Fruit fly (Drosophila melanogaster): ENCODE results near the gene CG13029.

Gene CG13029

dm6 chr3L:16875484-16875883 is 15.1 kb downstream of the CG13029 start:
- TF ChIP-seq CG17801 (GFP tag; optimal IDR thresholded peaks at IDR 0.05; ENCODE audit: partially characterized antibody) = no peak

dm6 chr3L:16875959-16876358 is 15.5 kb downstream of the CG13029 start:
- no peak for TF ChIP-seq CG17801 (GFP tag; optimal IDR thresholded peaks at IDR 0.05; ENCODE audit: partially characterized antibody)

- no peak for TF ChIP-seq CG17801 (GFP tag; optimal IDR thresholded peaks at IDR 0.05; ENCODE audit: partially characterized antibody)
Observed at dm6 chr3L:16876785-16877468, 16.5 kb downstream of the CG13029 start, which contains the start of gene CG32170. Gene CG32170 (plus strand): TSS chr3L:16877309.

dm6 chr3L:16878830-16879536 is 18.6 kb downstream of the CG13029 start:
- no peak for TF ChIP-seq CG17801 (GFP tag; optimal IDR thresholded peaks at IDR 0.05; ENCODE audit: partially characterized antibody)

dm6 chr3L:16881097-16881496 is 20.7 kb downstream of the CG13029 start:
- no peak for TF ChIP-seq CG17801 (GFP tag; optimal IDR thresholded peaks at IDR 0.05; ENCODE audit: partially characterized antibody)

dm6 chr3L:16884037-16884436 is 23.6 kb downstream of the CG13029 start:
- TF ChIP-seq CG17801 (GFP tag; optimal IDR thresholded peaks at IDR 0.05; ENCODE audit: partially characterized antibody) = peak; percentile 30

dm6 chr3L:16885042-16885441 is 24.6 kb downstream of the CG13029 start:
- no peak for TF ChIP-seq CG17801 (GFP tag; optimal IDR thresholded peaks at IDR 0.05; ENCODE audit: partially characterized antibody)

dm6 chr3L:16886179-16886930 is 25.9 kb downstream of the CG13029 start:
- peak; percentile 21 for TF ChIP-seq CG17801 (GFP tag; optimal IDR thresholded peaks at IDR 0.05; ENCODE audit: partially characterized antibody)

- TF ChIP-seq CG17801 (GFP tag; optimal IDR thresholded peaks at IDR 0.05; ENCODE audit: partially characterized antibody) = no peak
Observed at dm6 chr3L:16887272-16887671, 26.9 kb downstream of the CG13029 start.

dm6 chr3L:16889545-16889944 is 29.1 kb downstream of the CG13029 start:
- no peak for TF ChIP-seq CG17801 (GFP tag; optimal IDR thresholded peaks at IDR 0.05; ENCODE audit: partially characterized antibody)

- TF ChIP-seq CG17801 (GFP tag; optimal IDR thresholded peaks at IDR 0.05; ENCODE audit: partially characterized antibody) = peak; percentile 74
Observed at dm6 chr3L:16890650-16891336, 30.4 kb downstream of the CG13029 start.

- TF ChIP-seq CG17801 (GFP tag; optimal IDR thresholded peaks at IDR 0.05; ENCODE audit: partially characterized antibody) = no peak
Observed at dm6 chr3L:16891914-16892313, 31.5 kb downstream of the CG13029 start.

dm6 chr3L:16892728-16893271 is 32.4 kb downstream of the CG13029 start:
- TF ChIP-seq CG17801 (GFP tag; optimal IDR thresholded peaks at IDR 0.05; ENCODE audit: partially characterized antibody) = no peak

- no peak for TF ChIP-seq CG17801 (GFP tag; optimal IDR thresholded peaks at IDR 0.05; ENCODE audit: partially characterized antibody)
Observed at dm6 chr3L:16893647-16894046, 33.2 kb downstream of the CG13029 start.

dm6 chr3L:16896408-16896807 is 36.0 kb downstream of the CG13029 start:
- no peak for TF ChIP-seq CG17801 (GFP tag; optimal IDR thresholded peaks at IDR 0.05; ENCODE audit: partially characterized antibody)

Measured in ovary, adult (tissue).